Worm (Caenorhabditis elegans) whole organism, dauer: ENCODE measurements around the gene ceh-19.

Experiments used
- unc-62 ChIP-seq: sonication (generic microtip); optimal IDR thresholded peaks from 2 replicates; lab custom pipeline; 2017; ENCODE audit warnings: missing biosample characterization, missing genetic modification reagents, missing genetic modification characterization

The ceh-19 gene

DNA sequence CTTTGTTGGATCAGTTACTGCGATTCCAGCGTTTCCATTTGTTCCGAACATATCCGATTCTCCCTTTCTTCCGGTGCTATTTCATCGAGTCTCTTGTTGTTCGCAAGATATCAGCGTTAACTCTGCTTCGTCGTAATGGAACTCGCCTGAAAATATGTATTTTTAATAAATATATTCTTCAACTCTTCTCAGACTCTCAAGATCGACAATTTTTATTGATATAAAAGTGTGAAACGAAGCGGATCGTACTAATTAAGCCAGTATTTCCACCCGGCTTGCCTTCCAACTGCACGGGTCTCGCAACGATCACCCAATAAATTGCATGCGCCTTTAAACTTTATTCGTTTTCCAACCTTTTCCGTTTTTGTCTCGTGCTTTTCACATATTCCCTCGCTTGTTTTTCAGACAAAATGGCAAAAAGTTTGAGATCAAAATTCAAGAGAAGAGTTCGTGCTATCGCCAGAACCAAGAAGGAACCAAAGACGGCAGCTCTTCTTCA is 31.7 kb downstream of the ceh-19 start, which contains the start of the genes xpo-3 and C49H3.3:
TSS of gene xpo-3 (minus strand) at position 51 of the 499 bp plus-strand sequence.
TSS of gene C49H3.3 (plus strand) at position 369 of the 499 bp plus-strand sequence.
- TF ChIP-seq unc-62 (GFP tag; lab: Kevin White, UChicago) = no peak

DNA sequence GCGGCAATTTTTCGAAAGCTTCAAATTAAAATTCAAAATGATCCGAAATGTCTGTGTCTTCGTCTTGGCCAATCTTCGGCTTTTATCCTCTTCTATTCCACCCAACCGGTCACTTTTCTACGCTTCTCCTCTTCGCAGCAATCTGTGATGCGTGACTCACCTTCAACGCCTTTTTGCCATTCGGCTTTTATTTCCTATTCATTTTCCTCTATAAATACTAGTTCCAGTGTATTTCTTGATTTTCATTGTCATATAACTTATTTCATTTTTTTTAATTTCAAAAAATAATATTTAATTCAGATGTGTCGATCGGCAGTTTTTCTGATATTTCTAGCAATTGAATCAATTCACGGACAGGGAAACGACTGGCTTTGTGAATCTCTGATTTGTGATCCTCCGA is 35.6 kb downstream of the ceh-19 start, which contains the start of gene C49H3.16:
TSS of gene C49H3.16 (plus strand) at position 301 of the 400 bp plus-strand sequence.
- TF ChIP-seq unc-62 (GFP tag; lab: Kevin White, UChicago) = no peak

DNA sequence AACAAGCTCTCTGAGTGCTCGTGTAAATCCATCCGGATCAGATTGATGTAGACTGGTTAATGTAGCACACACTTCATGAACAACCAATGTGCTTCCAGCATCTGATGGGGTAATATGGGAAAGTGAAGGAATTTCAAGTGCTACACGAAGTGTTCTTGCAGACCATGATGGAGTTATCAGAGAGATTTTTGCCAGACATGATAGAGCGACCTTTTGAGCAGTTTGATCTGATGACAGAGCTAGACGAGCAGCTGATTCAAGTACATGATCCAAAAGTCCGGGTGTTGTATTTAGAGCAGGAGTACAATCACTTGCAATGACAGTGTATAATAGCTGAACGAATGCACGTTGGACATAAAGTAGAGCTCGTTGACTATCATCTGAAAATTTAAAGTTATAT is 37.9 kb downstream of the ceh-19 start:
- no peak for TF ChIP-seq unc-62 (GFP tag; lab: Kevin White, UChicago)

DNA sequence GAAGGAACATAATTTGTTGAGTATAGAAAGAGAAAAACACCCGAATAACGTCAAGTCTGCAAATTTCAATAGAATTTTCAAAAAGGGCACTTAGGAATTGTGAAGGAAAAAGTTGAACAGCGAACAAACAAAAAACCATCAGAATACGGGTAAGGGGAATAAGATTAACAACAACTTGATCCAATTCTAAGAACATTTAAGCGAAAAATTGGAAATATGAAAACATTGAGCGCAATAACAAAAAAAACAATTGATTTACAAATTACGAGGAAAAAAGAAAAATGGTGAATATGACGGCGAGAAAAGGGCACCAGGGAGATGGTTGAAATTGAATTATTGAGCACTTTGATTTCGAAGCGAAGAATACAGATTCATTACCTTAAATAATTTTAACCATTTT is 38.8 kb downstream of the ceh-19 start:
- TF ChIP-seq unc-62 (GFP tag; lab: Kevin White, UChicago) = no peak

DNA sequence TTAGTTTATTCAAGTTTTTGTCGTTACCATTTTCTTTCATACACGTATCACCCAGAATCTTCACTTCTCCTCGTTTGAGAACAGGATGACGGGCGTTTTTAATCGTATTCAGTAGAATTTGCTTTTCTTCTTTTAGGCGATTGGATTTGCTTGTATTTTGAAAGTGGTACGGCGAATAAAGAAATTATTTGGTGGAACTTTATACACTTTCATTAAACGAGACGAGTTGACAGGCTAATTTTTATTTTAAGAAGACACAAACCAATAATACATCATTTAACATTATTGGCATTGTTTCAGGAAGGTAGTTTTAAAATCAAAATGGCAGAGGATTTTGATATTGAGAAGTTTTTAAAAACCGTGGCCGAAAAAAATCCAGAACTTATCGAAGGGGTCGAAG is 40.8 kb downstream of the ceh-19 start, which contains the start of gene C49H3.4:
TSS of gene C49H3.4 (plus strand) at position 301 of the 400 bp plus-strand sequence.
- TF ChIP-seq unc-62 (GFP tag; lab: Kevin White, UChicago) = no peak

DNA sequence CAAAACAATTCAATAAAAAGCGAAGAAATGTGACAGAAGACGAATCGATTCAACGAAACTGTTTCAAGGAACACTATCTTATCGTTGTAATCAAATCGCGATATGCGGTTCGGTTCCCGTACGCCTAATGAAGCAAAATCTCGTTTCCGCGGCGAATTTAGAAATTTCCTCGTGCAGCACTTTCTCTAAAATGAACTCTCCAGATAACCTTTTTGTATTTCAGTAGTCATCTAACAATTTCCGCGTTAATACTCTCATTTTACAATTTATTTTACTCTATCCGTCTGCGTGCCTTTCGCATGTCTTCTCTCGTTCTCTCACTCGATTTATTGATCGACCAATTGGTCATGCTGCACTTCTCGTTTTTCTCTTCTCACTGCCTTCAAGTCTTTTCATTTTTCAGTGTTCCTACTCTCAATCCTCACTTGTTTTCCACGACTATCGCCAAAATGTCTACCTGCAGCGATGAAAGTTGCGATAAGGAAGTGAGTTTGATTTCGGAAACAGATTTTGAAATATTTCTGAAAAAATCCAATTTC is 45.5 kb downstream of the ceh-19 start, which contains the start of the genes npp-27 and ntl-4:
TSS of gene npp-27 (minus strand) at position 51 of the 539 bp plus-strand sequence.
TSS of gene ntl-4 (plus strand) at position 379 of the 539 bp plus-strand sequence.
- TF ChIP-seq unc-62 (GFP tag; lab: Kevin White, UChicago) = no peak

DNA sequence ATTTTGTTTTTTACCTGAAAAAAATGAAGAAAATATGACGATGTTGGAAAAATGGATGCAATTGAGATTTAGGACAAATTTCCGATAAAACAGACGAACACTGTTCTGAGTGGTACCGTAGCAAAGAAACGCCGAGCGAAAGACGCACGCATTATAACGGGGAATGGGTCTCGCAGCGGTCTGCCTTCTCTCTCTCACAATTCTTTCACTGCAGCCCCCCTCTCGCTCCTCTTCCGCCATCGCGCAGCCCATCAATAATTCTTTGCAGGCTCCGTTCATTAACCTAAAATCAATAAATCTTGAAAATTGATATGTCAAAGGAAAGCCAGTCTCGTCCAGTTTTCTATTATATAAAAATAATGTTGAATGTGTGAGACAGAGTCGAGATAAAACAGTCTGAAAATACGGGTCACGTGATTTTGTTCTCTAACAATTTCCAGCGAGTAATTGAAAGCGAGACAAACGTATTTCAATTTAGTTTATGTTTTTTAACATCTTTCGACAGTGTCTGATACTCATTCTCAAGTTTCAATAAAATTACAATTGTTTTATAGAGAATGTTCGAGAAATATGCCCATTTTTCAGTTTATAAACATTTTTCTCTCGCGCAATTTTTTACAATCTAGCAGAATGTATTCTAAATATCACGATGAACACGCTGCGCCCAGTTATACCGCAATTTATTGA is 46.2 kb downstream of the ceh-19 start:
- no peak for TF ChIP-seq unc-62 (GFP tag; lab: Kevin White, UChicago)

DNA sequence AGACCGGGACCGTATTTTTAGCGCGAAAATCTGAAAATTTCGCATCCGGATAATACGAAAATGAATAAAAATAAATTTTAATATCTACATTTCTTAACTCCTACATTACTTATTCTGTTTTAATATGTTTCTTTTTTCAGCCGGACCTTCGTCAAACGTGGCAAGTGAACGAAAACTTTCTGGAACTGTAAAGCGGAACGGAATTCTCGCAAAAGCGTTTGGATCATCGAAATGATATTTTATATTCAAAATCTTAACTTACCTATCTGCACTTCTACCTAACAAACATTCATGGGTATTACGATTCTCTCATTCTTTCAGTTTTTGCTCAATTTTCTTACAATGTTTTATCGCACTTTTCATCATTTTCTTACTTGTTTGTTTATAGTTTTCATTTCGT is 49.1 kb downstream of the ceh-19 start:
- TF ChIP-seq unc-62 (GFP tag; lab: Kevin White, UChicago) = no peak
